Worm (Caenorhabditis elegans) whole organism, young adult: Measurements from ENCODE around the gene cyp-13A1.

Experiments used
- B0019.2 ChIP-seq: fragments of 200-800 bp; sonication (Bioruptor generic); conservative IDR thresholded peaks from 2 replicates; pipeline ENCODE4 v1.3.6; 2022; ENCODE audit warnings: missing genetic modification reagents, missing genetic modification characterization, missing compliant biosample characterization
- F23B12.7 ChIP-seq: sonication (generic microtip); optimal IDR thresholded peaks from 2 replicates; lab custom pipeline; 2017; ENCODE audit warnings: missing genetic modification characterization, mild to moderate bottlenecking, missing compliant biosample characterization, antibody characterized with exemption, moderate library complexity; ENCODE audit not compliant: insufficient read depth
- F39B2.1 ChIP-seq: fragments of 200-800 bp; sonication (Bioruptor generic); IDR thresholded peaks from 2 replicates; pipeline ENCODE4 v1.3.6; 2022; ENCODE audit warnings: missing genetic modification reagents, missing genetic modification characterization, missing compliant biosample characterization
- F49E8.2 ChIP-seq: sonication (generic microtip); optimal IDR thresholded peaks from 3 replicates; lab custom pipeline; 2017; ENCODE audit warnings: missing genetic modification characterization, mild to moderate bottlenecking, missing compliant biosample characterization, antibody characterized with exemption, moderate library complexity; ENCODE audit not compliant: insufficient read depth
- F52B5.7 ChIP-seq: sonication (generic microtip); optimal IDR thresholded peaks from 2 replicates; lab custom pipeline; 2016; ENCODE audit warnings: mild to moderate bottlenecking, missing genetic modification characterization, missing compliant biosample characterization
- F55B11.4 ChIP-seq: sonication (generic microtip); optimal IDR thresholded peaks from 2 replicates; lab custom pipeline; 2016; ENCODE audit warnings: missing compliant biosample characterization, missing genetic modification characterization, borderline replicate concordance; ENCODE audit not compliant: insufficient read depth
- K12H6.12 ChIP-seq: fragments of 200-800 bp; sonication (Bioruptor generic); optimal IDR thresholded peaks from 2 replicates; lab custom pipeline; 2018; ENCODE audit warnings: mild to moderate bottlenecking, missing genetic modification characterization, missing compliant biosample characterization
- T26A5.8 ChIP-seq: sonication (generic microtip); optimal IDR thresholded peaks from 2 replicates; lab custom pipeline; 2016; ENCODE audit warnings: missing genetic modification characterization, missing compliant biosample characterization
- Y53F4B.3 ChIP-seq: fragments of 200-800 bp; sonication (Bioruptor generic); IDR thresholded peaks from 2 replicates; pipeline ENCODE4 v1.3.6; 2022; ENCODE audit warnings: missing genetic modification reagents, missing genetic modification characterization, missing compliant biosample characterization
- Y56A3A.18 ChIP-seq: fragments of 200-800 bp; sonication (Bioruptor generic); IDR thresholded peaks from 2 replicates; pipeline ENCODE4 v1.3.6; 2022; ENCODE audit warnings: missing genetic modification reagents, missing genetic modification characterization, missing compliant biosample characterization
- Y67H2A.10 ChIP-seq: fragments of 200-800 bp; sonication (Bioruptor generic); conservative IDR thresholded peaks from 2 replicates; pipeline ENCODE4 v1.3.6; 2022; ENCODE audit warnings: missing genetic modification reagents, missing genetic modification characterization, missing compliant biosample characterization
- ama-1 ChIP-seq, 3 experiments: fragments of 150-350 bp in 1 of 3; sonication (generic microtip) in 2 of 3; optimal IDR thresholded peaks; 2 replicates each; lab custom pipeline; 2014 to 2018; ENCODE audit warnings: missing biosample characterization in 2 of 3, missing genetic modification characterization in 2 of 3, missing genetic modification reagents in 2 of 3
- athp-1 ChIP-seq: sonication (generic microtip); optimal IDR thresholded peaks from 2 replicates; lab custom pipeline; 2017; ENCODE audit warnings: mild to moderate bottlenecking, missing genetic modification characterization, missing compliant biosample characterization
- attf-5 ChIP-seq: fragments of 200-800 bp; sonication (Bioruptor generic); optimal IDR thresholded peaks from 2 replicates; lab custom pipeline; 2018; ENCODE audit warnings: mild to moderate bottlenecking, missing genetic modification characterization, missing compliant biosample characterization
- attf-6 ChIP-seq: fragments of 200-800 bp; sonication (Bioruptor generic); IDR thresholded peaks from 2 replicates; pipeline ENCODE4 v1.3.6; 2022; ENCODE audit warnings: missing genetic modification reagents, missing genetic modification characterization, missing compliant biosample characterization
- bed-1 ChIP-seq: fragments of 200-800 bp; sonication (Bioruptor generic); IDR thresholded peaks from 2 replicates; pipeline ENCODE4 v1.3.6; 2022; ENCODE audit warnings: missing genetic modification reagents, missing genetic modification characterization, missing compliant biosample characterization
- bed-2 ChIP-seq: fragments of 200-800 bp; sonication (Bioruptor generic); IDR thresholded peaks from 2 replicates; pipeline ENCODE4 v1.3.6; 2022; ENCODE audit warnings: missing genetic modification reagents, missing genetic modification characterization, missing compliant biosample characterization
- cebp-2 ChIP-seq: fragments of 200-800 bp; sonication (Bioruptor generic); IDR thresholded peaks from 2 replicates; pipeline ENCODE4 v1.3.6; 2022; ENCODE audit warnings: missing genetic modification characterization, missing compliant biosample characterization
- ceh-27 ChIP-seq: fragments of 200-800 bp; sonication (Bioruptor generic); optimal IDR thresholded peaks from 2 replicates; lab custom pipeline; 2018; ENCODE audit warnings: mild to moderate bottlenecking, missing genetic modification characterization, moderate library complexity, missing compliant biosample characterization
- ceh-40 ChIP-seq: fragments of 200-800 bp; sonication (Bioruptor generic); IDR thresholded peaks from 2 replicates; pipeline ENCODE4 v1.3.6; 2022; ENCODE audit warnings: missing genetic modification characterization, missing compliant biosample characterization
- ceh-79 ChIP-seq: sonication (generic microtip); optimal IDR thresholded peaks from 2 replicates; lab custom pipeline; 2017; ENCODE audit warnings: mild to moderate bottlenecking, missing genetic modification characterization, missing compliant biosample characterization
- ceh-91 ChIP-seq: fragments of 200-800 bp; sonication (Bioruptor generic); IDR thresholded peaks from 2 replicates; pipeline ENCODE4 v1.3.6; 2022; ENCODE audit warnings: missing genetic modification reagents, missing genetic modification characterization, missing compliant biosample characterization
- die-1 ChIP-seq: sonication (generic microtip); optimal IDR thresholded peaks from 2 replicates; lab custom pipeline; 2016; ENCODE audit warnings: missing genotype, mild to moderate bottlenecking, missing genetic modification characterization, missing compliant biosample characterization
- dox-1 ChIP-seq: fragments of 200-800 bp; sonication (Bioruptor generic); IDR thresholded peaks from 2 replicates; pipeline ENCODE4 v1.3.6; 2022; ENCODE audit warnings: missing genetic modification reagents, missing genetic modification characterization, missing compliant biosample characterization
- dpff-1 ChIP-seq: sonication (generic microtip); optimal IDR thresholded peaks from 2 replicates; lab custom pipeline; 2017; ENCODE audit warnings: mild to moderate bottlenecking, missing genetic modification characterization, missing compliant biosample characterization
- efl-1 ChIP-seq: fragments of 150-350 bp; optimal IDR thresholded peaks from 2 replicates; lab custom pipeline; 2014; ENCODE audit warnings: missing biosample characterization, missing genetic modification reagents, missing genetic modification characterization
- gei-17 ChIP-seq: fragments of 200-800 bp; sonication (Bioruptor generic); optimal IDR thresholded peaks from 2 replicates; lab custom pipeline; 2018; ENCODE audit warnings: mild to moderate bottlenecking, missing genetic modification characterization, missing compliant biosample characterization
- hmg-1.2 ChIP-seq: fragments of 200-800 bp; sonication (Bioruptor generic); IDR thresholded peaks from 2 replicates; pipeline ENCODE4 v1.3.6; 2022; ENCODE audit warnings: missing genetic modification reagents, missing genetic modification characterization, missing compliant biosample characterization
- lin-26 ChIP-seq: fragments of 200-800 bp; sonication (Bioruptor generic); IDR thresholded peaks from 2 replicates; pipeline ENCODE4 v1.3.6; 2022; ENCODE audit warnings: missing genetic modification reagents, missing genetic modification characterization, missing compliant biosample characterization
- lin-40 ChIP-seq: sonication (generic microtip); optimal IDR thresholded peaks from 2 replicates; lab custom pipeline; 2016; ENCODE audit warnings: missing genetic modification characterization, mild to moderate bottlenecking, missing compliant biosample characterization, missing genotype, missing genetic modification reagents
- lsy-27 ChIP-seq: sonication (generic microtip); optimal IDR thresholded peaks from 2 replicates; lab custom pipeline; 2017; ENCODE audit warnings: missing genetic modification characterization, mild to moderate bottlenecking, missing compliant biosample characterization, antibody characterized with exemption, missing genotype, borderline replicate concordance; ENCODE audit not compliant: insufficient read depth
- madf-10 ChIP-seq: sonication (generic microtip); optimal IDR thresholded peaks from 2 replicates; lab custom pipeline; 2016; ENCODE audit warnings: mild to moderate bottlenecking, missing genetic modification characterization, missing compliant biosample characterization
- madf-6 ChIP-seq: fragments of 200-800 bp; sonication (Bioruptor generic); IDR thresholded peaks from 2 replicates; pipeline ENCODE4 v1.3.6; 2022; ENCODE audit warnings: missing genetic modification reagents, missing genetic modification characterization, missing compliant biosample characterization
- madf-8 ChIP-seq: fragments of 200-800 bp; sonication (Bioruptor generic); conservative IDR thresholded peaks from 2 replicates; pipeline ENCODE4 v1.3.6; 2022; ENCODE audit warnings: missing genetic modification reagents, missing genetic modification characterization, missing compliant biosample characterization
- nfya-2 ChIP-seq: fragments of 200-800 bp; sonication (Bioruptor generic); IDR thresholded peaks from 2 replicates; pipeline ENCODE4 v1.3.6; 2022; ENCODE audit warnings: missing genetic modification reagents, missing genetic modification characterization, missing compliant biosample characterization
- pha-4 ChIP-seq: fragments of 150-350 bp; sonication (generic microtip); optimal IDR thresholded peaks from 2 replicates; lab custom pipeline; 2014; ENCODE audit warnings: missing biosample characterization, missing genetic modification reagents, missing genetic modification characterization
- rcor-1 ChIP-seq: fragments of 200-800 bp; sonication (Bioruptor generic); IDR thresholded peaks from 2 replicates; pipeline ENCODE4 v1.3.6; 2022; ENCODE audit warnings: missing genetic modification reagents, missing genetic modification characterization, missing compliant biosample characterization
- repo-1 ChIP-seq: sonication (generic microtip); optimal IDR thresholded peaks from 2 replicates; lab custom pipeline; 2017; ENCODE audit warnings: mild to moderate bottlenecking, missing genetic modification characterization, missing compliant biosample characterization
- rpc-1 ChIP-seq, 2 experiments: fragments of 150-350 bp in 1 of 2; sonication (generic microtip) in 1 of 2; optimal IDR thresholded peaks; 2 replicates each; lab custom pipeline; 2014 to 2018; ENCODE audit warnings: missing biosample characterization in 1 of 2, missing genetic modification characterization in 1 of 2, missing genetic modification reagents in 1 of 2, missing genotype in 1 of 2
- snpc-1.1 ChIP-seq: sonication (generic microtip); optimal IDR thresholded peaks from 2 replicates; lab custom pipeline; 2017; ENCODE audit warnings: missing genetic modification characterization, mild to moderate bottlenecking, missing compliant biosample characterization, antibody characterized with exemption, moderate library complexity, missing genotype, missing genetic modification reagents; ENCODE audit not compliant: insufficient read depth
- snpc-1.3 ChIP-seq: sonication (generic microtip); optimal IDR thresholded peaks from 2 replicates; lab custom pipeline; 2017; ENCODE audit warnings: missing genetic modification characterization, mild to moderate bottlenecking, missing compliant biosample characterization, antibody characterized with exemption, moderate library complexity, missing genotype, missing genetic modification reagents; ENCODE audit not compliant: insufficient read depth
- sptf-2 ChIP-seq: fragments of 200-800 bp; sonication (Bioruptor generic); optimal IDR thresholded peaks from 2 replicates; lab custom pipeline; 2018; ENCODE audit warnings: mild to moderate bottlenecking, missing genetic modification characterization, missing compliant biosample characterization
- tbp1 ChIP-seq: fragments of 200-800 bp; sonication (Bioruptor generic); optimal IDR thresholded peaks from 2 replicates; lab custom pipeline; 2018; ENCODE audit warnings: mild to moderate bottlenecking, missing genetic modification characterization, missing compliant biosample characterization
- unc-130 ChIP-seq: sonication (generic microtip); optimal IDR thresholded peaks from 2 replicates; lab custom pipeline; 2016; ENCODE audit warnings: missing genetic modification reagents, missing genetic modification characterization, missing compliant biosample characterization
- unc-62 ChIP-seq: fragments of 150-350 bp; optimal IDR thresholded peaks from 2 replicates; lab custom pipeline; 2014; ENCODE audit warnings: missing biosample characterization, missing genetic modification reagents, missing genetic modification characterization
- xnd-1 ChIP-seq: sonication (generic microtip); optimal IDR thresholded peaks from 2 replicates; lab custom pipeline; 2016; ENCODE audit warnings: missing genotype, missing genetic modification reagents, missing genetic modification characterization, missing compliant biosample characterization
- ztf-22 ChIP-seq: fragments of 200-800 bp; sonication (Bioruptor generic); optimal IDR thresholded peaks from 2 replicates; lab custom pipeline; 2018; ENCODE audit warnings: mild to moderate bottlenecking, missing genetic modification characterization, moderate library complexity, missing compliant biosample characterization
- ztf-25 ChIP-seq: fragments of 200-800 bp; sonication (Bioruptor generic); IDR thresholded peaks from 2 replicates; pipeline ENCODE4 v1.3.6; 2022; ENCODE audit warnings: missing genetic modification reagents, missing genetic modification characterization, missing compliant biosample characterization

cyp-13A1 gene

DNA sequence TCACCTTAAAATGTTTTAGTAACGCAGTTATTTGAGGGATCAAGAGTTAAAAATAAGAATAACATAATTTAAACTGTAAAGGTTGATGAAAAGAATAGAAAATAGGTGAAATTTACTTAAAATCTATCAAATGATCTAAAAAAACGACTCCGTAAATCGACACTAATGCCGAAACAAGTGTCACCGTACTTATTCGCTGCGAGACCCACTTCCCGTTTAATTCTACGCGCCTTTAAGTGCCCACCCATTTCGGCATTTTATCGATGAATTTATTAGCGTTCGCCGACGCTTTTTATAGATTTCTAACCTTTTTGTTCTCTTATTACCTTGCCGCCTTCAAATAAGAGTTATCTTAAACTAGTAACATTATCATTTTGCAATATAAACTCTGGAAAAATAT, 35.7 kb downstream of the cyp-13A1 start, which contains the start of the genes Y53C12B.1 and nos-3 (continued):
- peak; percentile 17 for TF ChIP-seq efl-1 (GFP tag; lab: Kevin White, UChicago)
- TF ChIP-seq xnd-1 (tag; lab: Kevin White, UChicago) = no peak
- no peak for TF ChIP-seq lsy-27 (tag; lab: Kevin White, UChicago)
- TF ChIP-seq F23B12.7 (tag; lab: Kevin White, UChicago) = peak; percentile 25
- TF ChIP-seq bed-2 (GFP tag; lab: Robert Waterston, UW) = no peak
- no peak for TF ChIP-seq Y67H2A.10 (GFP tag; lab: Robert Waterston, UW)
- peak; percentile 85 for TF ChIP-seq madf-6
- TF ChIP-seq athp-1 (tag; lab: Kevin White, UChicago) = no peak
- no peak for TF ChIP-seq ceh-40 (GFP tag; lab: Robert Waterston, UW)
- TF ChIP-seq lin-40 (tag; lab: Kevin White, UChicago) = peak; percentile 21
- no peak for TF ChIP-seq ama-1 (optimal IDR thresholded peaks at IDR 0.05; lab: Kevin White, UChicago)
- no peak for TF ChIP-seq ama-1 (GFP tag; optimal IDR thresholded peaks at IDR 0.05; lab: Kevin White, UChicago)
- TF ChIP-seq ztf-25 (GFP tag; lab: Robert Waterston, UW) = no peak
- peak; percentile 19 for TF ChIP-seq K12H6.12 (tag; lab: Kevin White, UChicago)
- TF ChIP-seq F39B2.1 (GFP tag; lab: Robert Waterston, UW) = no peak
- no peak for TF ChIP-seq rpc-1 (optimal IDR thresholded peaks at IDR 0.05; lab: Kevin White, UChicago)
- no peak for TF ChIP-seq rpc-1 (tag; optimal IDR thresholded peaks at IDR 0.05; lab: Kevin White, UChicago)
- TF ChIP-seq Y53F4B.3 = no peak
- TF ChIP-seq tbp1 (GFP tag; lab: Kevin White, UChicago) = peak; percentile 46
- no peak for TF ChIP-seq Y56A3A.18 (GFP tag; lab: Robert Waterston, UW)
- TF ChIP-seq repo-1 (tag; lab: Kevin White, UChicago) = no peak
- no peak for TF ChIP-seq nfya-2 (GFP tag; lab: Robert Waterston, UW)
- peak; percentile 65 for TF ChIP-seq snpc-1.3 (tag; lab: Kevin White, UChicago)
- TF ChIP-seq pha-4 (tag; lab: Kevin White, UChicago) = peak; percentile 6
- no peak for TF ChIP-seq unc-130
- TF ChIP-seq F49E8.2 (tag; lab: Kevin White, UChicago) = peak; percentile 62
- peak; percentile 50 for TF ChIP-seq attf-5 (GFP tag; lab: Kevin White, UChicago)
- no peak for TF ChIP-seq unc-62 (GFP tag; lab: Kevin White, UChicago)
- TF ChIP-seq attf-6 (GFP tag; lab: Robert Waterston, UW) = no peak
- TF ChIP-seq rcor-1 (GFP tag; lab: Robert Waterston, UW) = peak; percentile 59
- peak; percentile 40; the same call in 1 of the 2 replicates for TF ChIP-seq hmg-1.2 (GFP tag; lab: Robert Waterston, UW)
- TF ChIP-seq bed-1 (GFP tag; lab: Robert Waterston, UW) = no peak
- TF ChIP-seq die-1 (tag; lab: Kevin White, UChicago) = no peak
- peak; percentile 39; the same call in 1 of the 2 replicates for TF ChIP-seq ceh-91 (GFP tag; lab: Robert Waterston, UW)
- no peak for TF ChIP-seq F52B5.7 (tag; lab: Kevin White, UChicago)
- no peak for TF ChIP-seq ztf-22 (GFP tag; lab: Kevin White, UChicago)
- no peak for TF ChIP-seq gei-17
- no peak for TF ChIP-seq sptf-2 (GFP tag; lab: Kevin White, UChicago)
- TF ChIP-seq B0019.2 = peak; percentile 87
- no peak for TF ChIP-seq T26A5.8 (tag; lab: Kevin White, UChicago)
- peak; percentile 59; the same call in 1 of the 2 replicates for TF ChIP-seq dox-1 (GFP tag; lab: Robert Waterston, UW)
- no peak for TF ChIP-seq ceh-79
- TF ChIP-seq madf-8 = no peak
- no peak for TF ChIP-seq cebp-2 (GFP tag; lab: Robert Waterston, UW)
- no peak for TF ChIP-seq lin-26 (GFP tag; lab: Robert Waterston, UW)
- peak; percentile 41 for TF ChIP-seq ceh-27 (GFP tag; lab: Kevin White, UChicago)
- no peak for TF ChIP-seq dpff-1 (tag; lab: Kevin White, UChicago)
- no peak for TF ChIP-seq madf-10
- TF ChIP-seq F55B11.4 = no peak
- no peak for TF ChIP-seq snpc-1.1 (tag; lab: Kevin White, UChicago)
